Fruit fly (Drosophila melanogaster) whole organism, adult: ENCODE measurements around the gene Dhdds.

Source experiments
- CG11617 ChIP-seq: fragments of 200-800 bp; sonication (Bioruptor generic); optimal IDR thresholded peaks from 2 replicates; lab custom pipeline; 2017; ENCODE audit warnings: mild to moderate bottlenecking, missing biosample characterization, missing genetic modification reagents, missing genetic modification characterization
- CG12768 ChIP-seq: fragments of 200-800 bp; sonication (Bioruptor generic); optimal IDR thresholded peaks from 2 replicates; lab custom pipeline; 2017; ENCODE audit warnings: missing biosample characterization, missing genetic modification characterization, mild to moderate bottlenecking, moderate library complexity, missing genetic modification reagents
- CG14711 ChIP-seq: fragments of 200-800 bp; sonication (Bioruptor generic); optimal IDR thresholded peaks from 2 replicates; lab custom pipeline; 2018; ENCODE audit warnings: missing biosample characterization, mild to moderate bottlenecking, missing genetic modification characterization, moderate library complexity
- CG1620 ChIP-seq: fragments of 200-800 bp; sonication (Bioruptor generic); optimal IDR thresholded peaks from 2 replicates; lab custom pipeline; 2016; ENCODE audit warnings: missing biosample characterization, missing genetic modification characterization
- CG33017 ChIP-seq: fragments of 200-800 bp; sonication (Bioruptor generic); optimal IDR thresholded peaks from 2 replicates; lab custom pipeline; 2018; ENCODE audit warnings: missing biosample characterization, mild to moderate bottlenecking, missing genetic modification characterization, moderate library complexity
- CG5204 ChIP-seq: fragments of 200-800 bp; sonication (Bioruptor generic); optimal IDR thresholded peaks from 2 replicates; lab custom pipeline; 2016; ENCODE audit warnings: missing biosample characterization, missing genetic modification characterization
- CG7045 ChIP-seq: fragments of 200-800 bp; sonication (Bioruptor generic); optimal IDR thresholded peaks from 2 replicates; lab custom pipeline; 2017; ENCODE audit warnings: missing biosample characterization, mild to moderate bottlenecking, missing genetic modification characterization
- CG7101 ChIP-seq: fragments of 200-800 bp; sonication (Bioruptor generic); optimal IDR thresholded peaks from 2 replicates; lab custom pipeline; 2018; ENCODE audit warnings: missing biosample characterization, mild to moderate bottlenecking, missing genetic modification characterization, moderate library complexity
- Clk ChIP-seq: fragments of 200-800 bp; sonication (Bioruptor generic); optimal IDR thresholded peaks from 2 replicates; lab custom pipeline; 2017; ENCODE audit warnings: missing biosample characterization, missing genetic modification characterization
- Crg-1 ChIP-seq: fragments of 200-800 bp; sonication (Bioruptor generic); optimal IDR thresholded peaks from 2 replicates; lab custom pipeline; 2016; ENCODE audit warnings: missing biosample characterization, missing genetic modification characterization
- Hr96 ChIP-seq: fragments of 200-800 bp; sonication (Bioruptor generic); optimal IDR thresholded peaks from 2 replicates; lab custom pipeline; 2016; ENCODE audit warnings: missing biosample characterization, missing genetic modification characterization
- Mnt ChIP-seq: fragments of 200-800 bp; sonication (Bioruptor generic); optimal IDR thresholded peaks from 2 replicates; lab custom pipeline; 2016; ENCODE audit warnings: missing biosample characterization, mild to moderate bottlenecking, missing genetic modification characterization
- bab1 ChIP-seq: fragments of 200-800 bp; sonication (Bioruptor generic); optimal IDR thresholded peaks from 3 replicates; lab custom pipeline; 2019; ENCODE audit warnings: missing biosample characterization, mild to moderate bottlenecking, missing genetic modification characterization, moderate library complexity
- cic ChIP-seq: fragments of 200-800 bp; sonication (Bioruptor generic); optimal IDR thresholded peaks from 2 replicates; lab custom pipeline; 2017; ENCODE audit warnings: missing biosample characterization, mild to moderate bottlenecking, missing genetic modification characterization, moderate library complexity
- cnc ChIP-seq, 2 experiments: fragments of >200 bp; optimal IDR thresholded peaks; 2 replicates each; lab custom pipeline; 2017
- kay ChIP-seq: fragments of 200-800 bp; sonication (Bioruptor generic); peaks from one replicate; lab custom pipeline; 2016; ENCODE audit warnings: missing biosample characterization, missing genetic modification characterization, borderline replicate concordance
- ovo ChIP-seq: fragments of 200-800 bp; sonication (Bioruptor generic); optimal IDR thresholded peaks from 2 replicates; lab custom pipeline; 2016; ENCODE audit warnings: missing biosample characterization, missing genetic modification characterization
- pad ChIP-seq: fragments of 200-800 bp; sonication (Bioruptor generic); optimal IDR thresholded peaks from 3 replicates; lab custom pipeline; 2017; ENCODE audit warnings: missing biosample characterization, missing genetic modification characterization, mild to moderate bottlenecking, moderate library complexity, missing genetic modification reagents
- tj ChIP-seq: fragments of 200-800 bp; sonication (Bioruptor generic); optimal IDR thresholded peaks from 3 replicates; lab custom pipeline; 2017; ENCODE audit warnings: missing biosample characterization, mild to moderate bottlenecking, missing genetic modification characterization, moderate library complexity
- toe ChIP-seq: fragments of 200-800 bp; sonication (Bioruptor generic); optimal IDR thresholded peaks from 2 replicates; lab custom pipeline; 2016; ENCODE audit warnings: missing biosample characterization, missing genetic modification characterization

Dhdds gene

DNA sequence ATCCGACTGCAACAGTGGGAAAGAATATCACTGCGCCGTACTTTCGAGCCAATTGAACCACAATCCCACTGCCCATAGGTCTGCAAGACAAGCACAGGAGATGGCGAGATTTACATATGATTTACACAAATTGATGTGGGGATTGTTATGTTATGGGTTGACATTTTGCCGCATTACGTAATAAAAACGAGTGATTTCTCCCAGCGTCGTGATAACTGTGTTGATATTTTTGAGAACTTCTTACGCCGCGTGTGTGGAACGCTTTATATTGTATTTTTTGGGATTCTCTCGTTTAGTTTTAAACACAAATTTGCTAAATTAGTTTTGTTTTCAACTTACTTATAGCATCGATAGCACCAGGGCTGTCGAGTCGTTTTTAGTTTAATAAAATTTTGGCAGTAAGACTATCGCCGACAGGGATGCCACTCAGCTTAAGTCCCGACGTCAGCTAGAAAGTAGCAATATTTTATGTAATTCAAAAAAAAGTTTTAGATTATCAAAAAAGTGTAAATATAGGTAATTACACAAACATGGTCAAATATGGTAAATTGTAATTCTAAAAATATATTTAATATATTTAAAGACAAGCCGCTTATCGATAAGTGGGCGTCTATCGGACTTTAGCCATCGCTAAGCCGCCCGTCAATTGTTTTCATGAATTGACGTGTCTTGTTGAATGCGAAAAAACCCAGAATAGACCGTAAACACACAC lies 39.6 kb downstream of the Dhdds start, which contains the start of the genes CG45089, ND-MNLL and p115:
Gene CG45089, minus strand, starts transcription at position 388 of the 712 bp plus-strand sequence.
Gene ND-MNLL, minus strand, starts transcription at position 388 of the 712 bp plus-strand sequence.
Gene p115, plus strand, starts transcription at position 621 of the 712 bp plus-strand sequence.
- TF ChIP-seq bab1 (GFP tag; lab: Kevin White, UChicago) (peak; percentile 80), ovo (GFP tag; lab: Kevin White, UChicago) (peak; percentile 42), cnc (optimal IDR thresholded peaks at IDR 0.05; lab: Kevin White, UChicago) (no peak), CG33017 (tag; lab: Kevin White, UChicago) (no peak), CG7045 (peak; percentile 11), pad (peak; percentile 46), Hr96 (GFP tag; lab: Kevin White, UChicago) (peak; percentile 32), CG1620 (GFP tag; lab: Kevin White, UChicago) (peak; percentile 81), CG11617 (GFP tag; lab: Kevin White, UChicago) (peak; percentile 67), CG5204 (GFP tag; lab: Kevin White, UChicago) (peak; percentile 40), CG14711 (tag; lab: Kevin White, UChicago) (peak; percentile 96), CG7101 (tag; lab: Kevin White, UChicago) (peak; percentile 76), toe (peak; percentile 55), tj (peak; percentile 61), kay (GFP tag; lab: Kevin White, UChicago) (no peak), Mnt (GFP tag; lab: Kevin White, UChicago) (peak; percentile 75), Crg-1 (GFP tag; lab: Kevin White, UChicago) (peak; percentile 44), CG12768 (no peak)

DNA sequence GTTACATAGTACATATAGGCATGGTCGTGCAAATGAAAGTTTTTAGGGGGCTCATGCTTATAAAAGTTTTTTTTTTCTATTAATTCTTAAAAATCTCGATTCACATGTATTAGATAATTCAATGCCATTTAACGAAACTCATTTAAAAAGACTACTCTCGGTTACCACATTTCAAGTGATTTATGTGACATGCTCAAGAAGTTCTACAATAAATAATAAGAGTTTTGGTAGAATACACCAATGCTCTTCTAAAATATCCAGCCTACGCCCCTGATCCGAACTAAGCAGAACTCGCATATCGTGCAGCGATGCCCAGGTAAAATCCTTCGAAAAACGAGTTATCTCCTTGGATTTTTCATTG lies 40.6 kb downstream of the Dhdds start:
- TF ChIP-seq CG11617 (GFP tag; lab: Kevin White, UChicago) = no peak
- TF ChIP-seq CG1620 (GFP tag; lab: Kevin White, UChicago) = peak; percentile 17
- TF ChIP-seq cic (GFP tag; lab: Kevin White, UChicago) = no peak
- TF ChIP-seq tj = no peak
- peak; percentile 17 for TF ChIP-seq CG7101 (tag; lab: Kevin White, UChicago)
- peak; percentile 18 for TF ChIP-seq bab1 (GFP tag; lab: Kevin White, UChicago)
- no peak for TF ChIP-seq toe

DNA sequence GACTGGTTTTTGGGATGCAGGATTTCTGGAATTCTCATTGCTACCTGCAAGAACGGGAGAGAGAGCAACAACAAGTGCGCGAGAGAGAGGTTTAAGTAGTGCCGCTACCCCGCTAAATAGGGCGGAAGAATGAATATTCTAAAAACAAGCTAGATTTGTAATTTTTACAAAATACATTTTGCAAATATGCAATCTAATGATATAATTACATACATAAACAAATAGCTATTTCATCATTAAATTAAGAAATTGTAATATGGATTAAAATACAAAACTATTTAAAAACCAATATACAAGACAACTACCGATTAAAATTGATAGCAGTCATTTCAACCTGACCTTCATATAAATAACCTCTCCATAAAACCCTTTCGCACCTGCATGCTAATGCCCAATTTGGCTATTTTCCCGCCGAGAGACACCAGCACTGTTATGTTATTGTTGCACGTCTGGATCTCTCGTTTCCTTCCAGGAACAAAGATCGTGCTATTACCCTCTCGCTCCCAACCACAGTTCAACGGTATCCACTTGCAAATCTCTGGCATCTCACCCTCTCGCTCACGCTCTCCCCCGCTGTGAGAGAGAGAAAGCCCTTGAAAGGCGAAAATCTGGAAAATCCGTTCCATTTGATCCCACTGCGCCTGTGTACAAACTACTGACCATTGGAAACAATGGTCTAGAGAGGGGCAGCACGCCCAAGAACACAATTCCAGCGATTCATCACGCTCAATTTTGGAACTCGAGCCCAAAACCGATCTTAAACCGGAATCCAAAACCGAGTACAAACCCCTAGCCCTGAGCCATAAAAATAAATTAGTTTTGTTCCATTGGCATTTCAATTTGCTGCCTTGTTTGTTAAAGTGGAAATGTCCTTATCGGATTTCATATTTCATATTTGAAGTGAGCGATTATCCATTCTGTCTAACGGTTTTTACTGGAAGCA lies 41.3 kb downstream of the Dhdds start, which contains the start of gene Nek2:
Gene Nek2, minus strand, starts transcription at position 51 of the 943 bp plus-strand sequence.
- TF ChIP-seq bab1 (GFP tag; lab: Kevin White, UChicago) = peak; percentile 34
- peak; percentile 42 for TF ChIP-seq ovo (GFP tag; lab: Kevin White, UChicago)
- TF ChIP-seq CG14711 (tag; lab: Kevin White, UChicago) = no peak
- peak; percentile 93 for TF ChIP-seq pad

dm6 chrX:7888386-7889024 lies 44.6 kb downstream of the Dhdds start, which contains the start of gene Acat1:
Gene Acat1 (minus strand): TSS chrX:7888785.
- TF ChIP-seq Crg-1 (GFP tag; lab: Kevin White, UChicago) (peak; percentile 73), cnc (optimal IDR thresholded peaks at IDR 0.05; lab: Kevin White, UChicago) (no peak), bab1 (GFP tag; lab: Kevin White, UChicago) (peak; percentile 92), kay (GFP tag; lab: Kevin White, UChicago) (no peak), CG7045 (peak; percentile 38), CG12768 (peak; percentile 60), ovo (GFP tag; lab: Kevin White, UChicago) (peak; percentile 36), Mnt (GFP tag; lab: Kevin White, UChicago) (peak; percentile 66), CG14711 (tag; lab: Kevin White, UChicago) (peak; percentile 85), CG33017 (tag; lab: Kevin White, UChicago) (peak; percentile 35), CG7101 (tag; lab: Kevin White, UChicago) (peak; percentile 84), Clk (GFP tag; lab: Kevin White, UChicago) (no peak), CG1620 (GFP tag; lab: Kevin White, UChicago) (peak; percentile 59), CG5204 (GFP tag; lab: Kevin White, UChicago) (peak; percentile 44), cic (GFP tag; lab: Kevin White, UChicago) (peak; percentile 5), tj (peak; percentile 32), Hr96 (GFP tag; lab: Kevin White, UChicago) (peak; percentile 66), CG11617 (GFP tag; lab: Kevin White, UChicago) (peak; percentile 69), toe (peak; percentile 52), pad (peak; percentile 63)

dm6 chrX:7884360-7884759 lies 48.8 kb downstream of the Dhdds start, which contains the start of gene Ir7g:
Gene Ir7g (plus strand): TSS chrX:7884660.
- no peak for TF ChIP-seq CG5204 (GFP tag; lab: Kevin White, UChicago)
